Fruit fly (Drosophila melanogaster) whole organism, embryonic: ENCODE data around the gene Usp16-45.

Experiments
- B-H1 ChIP-seq: fragments of 200-800 bp; sonication (Bioruptor generic); IDR thresholded peaks from 3 replicates; pipeline ENCODE4 v1.3.6; 2022; ENCODE audit warnings: missing biosample characterization, missing genetic modification characterization
- C15 ChIP-seq: fragments of 200-800 bp; sonication (Bioruptor generic); IDR thresholded peaks from 3 replicates; pipeline ENCODE4 v1.3.6; 2022; ENCODE audit warnings: missing biosample characterization, missing genetic modification characterization
- CG11456 ChIP-seq: fragments of 200-800 bp; sonication (Bioruptor generic); IDR thresholded peaks from 3 replicates; pipeline ENCODE4 v1.3.6; 2022; ENCODE audit warnings: missing biosample characterization, missing genetic modification characterization
- CG12155 ChIP-seq: fragments of 200-800 bp; sonication (Bioruptor generic); optimal IDR thresholded peaks from 3 replicates; lab custom pipeline; 2016; ENCODE audit warnings: missing biosample characterization, missing genetic modification characterization
- CG12236 ChIP-seq: fragments of 200-800 bp; sonication (Bioruptor generic); optimal IDR thresholded peaks from 2 replicates; lab custom pipeline; 2016; ENCODE audit warnings: missing biosample characterization, missing genetic modification characterization
- CG13424 ChIP-seq: fragments of 200-800 bp; sonication (Bioruptor generic); optimal IDR thresholded peaks from 2 replicates; lab custom pipeline; 2019; ENCODE audit warnings: missing biosample characterization, mild to moderate bottlenecking, missing genetic modification characterization, moderate library complexity
- CG14050 ChIP-seq: fragments of 200-800 bp; sonication (Bioruptor generic); IDR thresholded peaks from 3 replicates; pipeline ENCODE4 v1.3.6; 2022; ENCODE audit warnings: missing biosample characterization, missing genetic modification characterization
- CG15073 ChIP-seq: fragments of 200-800 bp; sonication (Bioruptor generic); optimal IDR thresholded peaks from 2 replicates; lab custom pipeline; 2016; ENCODE audit warnings: missing biosample characterization, missing genetic modification characterization
- CG1603 ChIP-seq: fragments of 200-800 bp; sonication (Bioruptor generic); optimal IDR thresholded peaks from 2 replicates; lab custom pipeline; 2019; ENCODE audit warnings: missing biosample characterization, mild to moderate bottlenecking, missing genetic modification characterization, moderate library complexity
- CG17359 ChIP-seq: fragments of 200-800 bp; sonication (Bioruptor generic); optimal IDR thresholded peaks from 3 replicates; lab custom pipeline; 2018; ENCODE audit warnings: missing biosample characterization, mild to moderate bottlenecking, missing genetic modification characterization, moderate library complexity
- CG3065 ChIP-seq: fragments of 200-800 bp; sonication (Bioruptor generic); optimal IDR thresholded peaks from 2 replicates; lab custom pipeline; 2016; ENCODE audit warnings: missing biosample characterization, missing genetic modification characterization
- CG32532 ChIP-seq: fragments of 200-800 bp; sonication (Bioruptor generic); IDR thresholded peaks from 2 replicates; pipeline ENCODE4 v1.3.6; 2022; ENCODE audit warnings: missing biosample characterization, missing genetic modification characterization
- CG4328 ChIP-seq: fragments of 200-800 bp; sonication (Bioruptor generic); optimal IDR thresholded peaks from 3 replicates; lab custom pipeline; 2017; ENCODE audit warnings: missing biosample characterization, missing genetic modification reagents, missing genetic modification characterization
- CG4424 ChIP-seq: fragments of 200-800 bp; sonication (Bioruptor generic); optimal IDR thresholded peaks from 3 replicates; lab custom pipeline; 2016; ENCODE audit warnings: missing biosample characterization, missing genetic modification characterization
- CG6175 ChIP-seq: fragments of 200-800 bp; sonication (Bioruptor generic); IDR thresholded peaks from 3 replicates; pipeline ENCODE4 v1.3.6; 2022; ENCODE audit warnings: missing biosample characterization, missing genetic modification characterization
- CG6654 ChIP-seq: fragments of 200-800 bp; sonication (Bioruptor generic); optimal IDR thresholded peaks from 2 replicates; lab custom pipeline; 2017; ENCODE audit warnings: missing biosample characterization, mild to moderate bottlenecking, missing genetic modification characterization
- CG9727 ChIP-seq: fragments of 200-800 bp; sonication (Bioruptor generic); optimal IDR thresholded peaks from 3 replicates; lab custom pipeline; 2017; ENCODE audit warnings: missing biosample characterization, mild to moderate bottlenecking, missing genetic modification characterization
- CG9817 ChIP-seq: fragments of 200-800 bp; sonication (Bioruptor generic); optimal IDR thresholded peaks from 2 replicates; lab custom pipeline; 2018; ENCODE audit warnings: missing biosample characterization, mild to moderate bottlenecking, missing genetic modification characterization, moderate library complexity
- Chrac-16 ChIP-seq: fragments of 200-800 bp; sonication (Bioruptor generic); optimal IDR thresholded peaks from 3 replicates; lab custom pipeline; 2016; ENCODE audit warnings: missing biosample characterization, missing genetic modification characterization
- CkIIα-i1 ChIP-seq: fragments of 200-800 bp; sonication (Bioruptor generic); IDR thresholded peaks from 2 replicates; pipeline ENCODE4 v1.3.6; 2022; ENCODE audit warnings: missing biosample characterization, missing genetic modification characterization
- E2f2 ChIP-seq: fragments of 200-800 bp; sonication (Bioruptor generic); IDR thresholded peaks from 2 replicates; pipeline ENCODE4 v1.3.6; 2022; ENCODE audit warnings: missing biosample characterization, missing genetic modification characterization
- ERR ChIP-seq: fragments of 200-800 bp; sonication (Bioruptor generic); optimal IDR thresholded peaks from 2 replicates; lab custom pipeline; 2016; ENCODE audit warnings: missing biosample characterization, missing genetic modification characterization
- Ets65A ChIP-seq: fragments of 200-800 bp; sonication (Bioruptor generic); peaks from one replicate; lab custom pipeline; 2016; ENCODE audit warnings: missing biosample characterization, missing genetic modification characterization
- Fer3 ChIP-seq: fragments of 200-800 bp; sonication (Bioruptor generic); optimal IDR thresholded peaks from 2 replicates; lab custom pipeline; 2018; ENCODE audit warnings: missing biosample characterization, mild to moderate bottlenecking, missing genetic modification characterization, moderate library complexity
- HmgD ChIP-seq: fragments of 200-800 bp; sonication (Bioruptor generic); optimal IDR thresholded peaks from 3 replicates; lab custom pipeline; 2016; ENCODE audit warnings: missing biosample characterization, missing genetic modification characterization
- HmgZ ChIP-seq: fragments of 200-800 bp; sonication (Bioruptor generic); optimal IDR thresholded peaks from 2 replicates; lab custom pipeline; 2018; ENCODE audit warnings: missing biosample characterization, mild to moderate bottlenecking, missing genetic modification characterization
- Hr3 ChIP-seq: fragments of 200-800 bp; sonication (Bioruptor generic); optimal IDR thresholded peaks from 3 replicates; lab custom pipeline; 2016; ENCODE audit warnings: missing biosample characterization, missing genetic modification characterization
- Jarid2 ChIP-seq: fragments of 200-800 bp; sonication (Bioruptor generic); optimal IDR thresholded peaks from 3 replicates; lab custom pipeline; 2017; ENCODE audit warnings: mild to moderate bottlenecking, missing biosample characterization, missing genetic modification reagents, missing genetic modification characterization
- MTF-1 ChIP-seq: fragments of 200-800 bp; sonication (Bioruptor generic); optimal IDR thresholded peaks from 2 replicates; lab custom pipeline; 2018; ENCODE audit warnings: missing biosample characterization, mild to moderate bottlenecking, missing genetic modification characterization, borderline replicate concordance
- NC2β ChIP-seq: fragments of 200-800 bp; sonication (Bioruptor generic); optimal IDR thresholded peaks from 2 replicates; lab custom pipeline; 2016; ENCODE audit warnings: missing biosample characterization, missing genetic modification characterization
- Poxn ChIP-seq: fragments of 200-800 bp; sonication (Bioruptor generic); IDR thresholded peaks from 2 replicates; pipeline ENCODE4 v1.3.6; 2022; ENCODE audit warnings: missing biosample characterization, missing genetic modification characterization
- Stat92E ChIP-seq, 3 experiments: fragments of >200 bp in 2 of 3; fragments of 200-800 bp in 1 of 3; sonication (Bioruptor generic) in 1 of 3; optimal IDR thresholded peaks; 2 replicates each; lab custom pipeline; 2017 to 2019; ENCODE audit warnings: missing biosample characterization in 3 of 3, missing genetic modification characterization in 3 of 3, mild to moderate bottlenecking in 1 of 3, moderate library complexity in 1 of 3
- Vsx1 ChIP-seq: fragments of 200-800 bp; sonication (Bioruptor generic); optimal IDR thresholded peaks from 2 replicates; lab custom pipeline; 2017; ENCODE audit warnings: missing biosample characterization, mild to moderate bottlenecking, missing genetic modification characterization, missing genetic modification reagents
- ara ChIP-seq: fragments of 200-800 bp; sonication (Bioruptor generic); IDR thresholded peaks from 2 replicates; pipeline ENCODE4 v1.3.6; 2022; ENCODE audit warnings: missing biosample characterization, missing genetic modification characterization
- bab2 ChIP-seq: fragments of 200-800 bp; sonication (Bioruptor generic); optimal IDR thresholded peaks from 2 replicates; lab custom pipeline; 2016; ENCODE audit warnings: missing biosample characterization, missing genetic modification characterization
- crol ChIP-seq: fragments of 200-800 bp; sonication (Bioruptor generic); IDR thresholded peaks from 2 replicates; pipeline ENCODE4 v1.3.6; 2022; ENCODE audit warnings: missing biosample characterization, missing genetic modification characterization
- dan ChIP-seq: fragments of 200-800 bp; sonication (Bioruptor generic); IDR thresholded peaks from 2 replicates; pipeline ENCODE4 v1.3.6; 2022; ENCODE audit warnings: missing biosample characterization, missing genetic modification characterization
- fd96Cb ChIP-seq: fragments of 200-800 bp; sonication (Bioruptor generic); optimal IDR thresholded peaks from 2 replicates; lab custom pipeline; 2018; ENCODE audit warnings: missing biosample characterization, mild to moderate bottlenecking, missing genetic modification characterization, moderate library complexity
- fu2 ChIP-seq: fragments of 200-800 bp; sonication (Bioruptor generic); optimal IDR thresholded peaks from 2 replicates; lab custom pipeline; 2016; ENCODE audit warnings: missing biosample characterization, missing genetic modification characterization
- gcm2 ChIP-seq: fragments of 200-800 bp; sonication (Bioruptor generic); optimal IDR thresholded peaks from 2 replicates; lab custom pipeline; 2016; ENCODE audit warnings: missing biosample characterization, missing genetic modification characterization
- gsb-n ChIP-seq: fragments of 200-800 bp; sonication (Bioruptor generic); optimal IDR thresholded peaks from 3 replicates; lab custom pipeline; 2018; ENCODE audit warnings: missing biosample characterization, mild to moderate bottlenecking, missing genetic modification characterization
- hb ChIP-seq: fragments of 200-800 bp; sonication (Bioruptor generic); IDR thresholded peaks from 3 replicates; pipeline ENCODE4 v1.3.6; 2022; ENCODE audit warnings: missing biosample characterization, missing genetic modification characterization; ENCODE audit not compliant: partially characterized antibody
- kni ChIP-seq: fragments of 200-800 bp; sonication (Bioruptor generic); optimal IDR thresholded peaks from 3 replicates; lab custom pipeline; 2017; ENCODE audit warnings: mild to moderate bottlenecking, missing biosample characterization, missing genetic modification reagents, missing genetic modification characterization
- lbe ChIP-seq: fragments of 200-800 bp; sonication (Bioruptor generic); optimal IDR thresholded peaks from 2 replicates; lab custom pipeline; 2016; ENCODE audit warnings: missing biosample characterization, mild to moderate bottlenecking, missing genetic modification characterization
- odd ChIP-seq: fragments of 200-800 bp; sonication (Bioruptor generic); optimal IDR thresholded peaks from 2 replicates; lab custom pipeline; 2017; ENCODE audit warnings: missing biosample characterization, mild to moderate bottlenecking, missing genetic modification characterization
- sim ChIP-seq: fragments of 200-800 bp; sonication (Bioruptor generic); IDR thresholded peaks from 2 replicates; pipeline ENCODE4 v1.3.6; 2022; ENCODE audit warnings: missing biosample characterization, missing genetic modification characterization
- slou ChIP-seq: fragments of 200-800 bp; sonication (Bioruptor generic); optimal IDR thresholded peaks from 3 replicates; lab custom pipeline; 2016; ENCODE audit warnings: missing biosample characterization, missing genetic modification characterization
- tgo ChIP-seq: fragments of 200-800 bp; sonication (Bioruptor generic); IDR thresholded peaks from 3 replicates; pipeline ENCODE4 v1.3.6; 2022; ENCODE audit warnings: missing biosample characterization, missing genetic modification characterization
- wor ChIP-seq: fragments of 200-800 bp; sonication (Bioruptor generic); IDR thresholded peaks from 2 replicates; pipeline ENCODE4 v1.3.6; 2022; ENCODE audit warnings: missing biosample characterization, missing genetic modification characterization
- zf30C ChIP-seq: fragments of 200-800 bp; sonication (Bioruptor generic); optimal IDR thresholded peaks from 3 replicates; lab custom pipeline; 2018; ENCODE audit warnings: missing biosample characterization, mild to moderate bottlenecking, missing genetic modification characterization

The Usp16-45 gene

dm6 chrX:5429778-5430576 is 8.6 kb downstream of the Usp16-45 start (continued):
- TF ChIP-seq MTF-1 (GFP tag; lab: Kevin White, UChicago): no peak
- TF ChIP-seq ERR (GFP tag; lab: Kevin White, UChicago): peak; percentile 43
- peak; percentile 87 for TF ChIP-seq CG13424 (tag; lab: Kevin White, UChicago)
- no peak for TF ChIP-seq Stat92E (GFP tag; optimal IDR thresholded peaks at IDR 0.05; lab: Kevin White, UChicago)
- TF ChIP-seq E2f2 (GFP tag; lab: Robert Waterston, UW): peak; percentile 58
- TF ChIP-seq hb (GFP tag; lab: Robert Waterston, UW): no peak
- peak; percentile 78 for TF ChIP-seq CG11456 (GFP tag; lab: Robert Waterston, UW)
- TF ChIP-seq dan: no peak
- TF ChIP-seq CG6175 (GFP tag; lab: Robert Waterston, UW): peak; percentile 83; the same call in 2 of the 3 replicates
- TF ChIP-seq NC2β (GFP tag; lab: Kevin White, UChicago): peak; percentile 29
- TF ChIP-seq CG6654 (GFP tag; lab: Kevin White, UChicago): peak; percentile 5
- TF ChIP-seq CG9817 (tag; lab: Kevin White, UChicago): peak; percentile 85
- peak; percentile 83 for TF ChIP-seq lbe (GFP tag; lab: Kevin White, UChicago)
- peak; percentile 75 for TF ChIP-seq CG14050 (GFP tag; lab: Robert Waterston, UW)
- TF ChIP-seq crol (GFP tag; lab: Robert Waterston, UW): peak; percentile 93
- peak; percentile 76 for TF ChIP-seq bab2 (GFP tag; lab: Kevin White, UChicago)
- peak; percentile 81 for TF ChIP-seq wor
- TF ChIP-seq ara (GFP tag; lab: Robert Waterston, UW): no peak; the same call in 1 of the 2 replicates
- TF ChIP-seq Hr3 (GFP tag; lab: Kevin White, UChicago): peak; percentile 64
- 0 out of 2 replicates have a peak, but pooled peaks have one; percentile 44 for TF ChIP-seq Poxn (GFP tag; lab: Robert Waterston, UW)
- peak; percentile 72 for TF ChIP-seq Chrac-16
- TF ChIP-seq HmgD (GFP tag; lab: Kevin White, UChicago): no peak
- no peak for TF ChIP-seq CG15073 (GFP tag; lab: Kevin White, UChicago)
- no peak for TF ChIP-seq zf30C
- TF ChIP-seq odd (GFP tag; lab: Kevin White, UChicago): peak; percentile 71
- no peak for TF ChIP-seq kni
- TF ChIP-seq CG9727 (GFP tag; lab: Kevin White, UChicago): peak; percentile 77
- no peak for TF ChIP-seq CG1603 (tag; lab: Kevin White, UChicago)
- peak; percentile 29 for TF ChIP-seq CG12236 (GFP tag; lab: Kevin White, UChicago)
- TF ChIP-seq gcm2 (GFP tag; lab: Kevin White, UChicago): peak; percentile 51
- TF ChIP-seq slou (GFP tag; lab: Kevin White, UChicago): peak; percentile 67
- peak; percentile 72 for TF ChIP-seq fu2
- peak; percentile 73 for TF ChIP-seq CG4424 (GFP tag; lab: Kevin White, UChicago)
- TF ChIP-seq CG32532 (GFP tag; lab: Robert Waterston, UW): peak; percentile 89
- TF ChIP-seq B-H1 (GFP tag; lab: Robert Waterston, UW): peak; percentile 73
- TF ChIP-seq gsb-n (tag; lab: Kevin White, UChicago): no peak
- TF ChIP-seq Vsx1 (GFP tag; lab: Kevin White, UChicago): peak; percentile 55
- peak; percentile 89 for TF ChIP-seq Ets65A (GFP tag; lab: Kevin White, UChicago)
- no peak for TF ChIP-seq sim (GFP tag; lab: Robert Waterston, UW)
- TF ChIP-seq Fer3 (tag; lab: Kevin White, UChicago): peak; percentile 83
- TF ChIP-seq HmgZ (tag; lab: Kevin White, UChicago): peak; percentile 71
- TF ChIP-seq tgo (GFP tag; lab: Robert Waterston, UW): peak; percentile 87
- TF ChIP-seq fd96Cb (tag; lab: Kevin White, UChicago): peak; percentile 61
- TF ChIP-seq CG17359 (tag; lab: Kevin White, UChicago): peak; percentile 60
- no peak for TF ChIP-seq CG3065 (GFP tag; lab: Kevin White, UChicago)
- peak; percentile 76 for TF ChIP-seq CG12155 (GFP tag; lab: Kevin White, UChicago)
- peak; percentile 49; the same call in 1 of the 3 replicates for TF ChIP-seq C15
- no peak for TF ChIP-seq CkIIα-i1 (GFP tag; lab: Robert Waterston, UW)
- TF ChIP-seq CG4328 (GFP tag; lab: Kevin White, UChicago): peak; percentile 80
- TF ChIP-seq Jarid2 (GFP tag; lab: Kevin White, UChicago): peak; percentile 51
